Worm (Caenorhabditis elegans): ENCODE data around the gene B0416.11.

DNA sequence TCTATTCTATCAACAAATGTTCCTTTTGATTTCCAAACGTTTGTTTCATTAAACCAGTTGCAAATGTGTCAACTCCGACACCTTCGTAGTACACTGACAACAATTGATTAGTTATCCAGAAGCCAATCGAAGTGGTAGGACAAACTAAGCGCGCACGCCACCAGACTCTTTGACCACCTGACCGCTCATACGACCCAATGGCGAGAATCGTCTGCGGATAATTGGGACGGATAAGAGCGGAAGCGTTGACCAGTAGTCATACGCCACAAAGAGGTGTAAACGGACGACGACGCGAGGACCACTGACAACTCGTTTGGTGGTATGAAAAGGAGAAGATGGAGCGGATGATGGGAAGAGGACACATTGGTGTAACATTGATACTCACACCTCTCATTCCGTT lies 17.5 kb upstream of the B0416.11 start:
- TF ChIP-seq ama-1 (optimal IDR thresholded peaks at IDR 0.05), result no peak
- no peak for TF ChIP-seq lin-39 (tag; optimal IDR thresholded peaks at IDR 0.05)
- no peak for TF ChIP-seq R02D3.7 (tag; optimal IDR thresholded peaks at IDR 0.05)
- no peak for TF ChIP-seq ceh-16 (tag; optimal IDR thresholded peaks at IDR 0.05)
- no peak for TF ChIP-seq snpc-4 (tag; optimal IDR thresholded peaks at IDR 0.05)
- no peak for TF ChIP-seq fos-1 (tag; optimal IDR thresholded peaks at IDR 0.05)
- no peak for TF ChIP-seq elt-2 (tag; optimal IDR thresholded peaks at IDR 0.05)
- TF ChIP-seq jun-1 (tag; optimal IDR thresholded peaks at IDR 0.05), result no peak
- no peak for TF ChIP-seq ceh-82 (tag; optimal IDR thresholded peaks at IDR 0.05)
- TF ChIP-seq nhr-11 (tag; optimal IDR thresholded peaks at IDR 0.05), result no peak
- no peak for TF ChIP-seq fkh-10 (GFP tag; optimal IDR thresholded peaks at IDR 0.05)
